Worm (Caenorhabditis elegans) whole organism, late embryonic: Measurements from ENCODE around the gene duo-1.

Experiments
- C08G9.2 ChIP-seq: sonication (generic microtip); optimal IDR thresholded peaks from 2 replicates; lab custom pipeline; 2016; ENCODE audit warnings: mild to moderate bottlenecking, missing genetic modification characterization, moderate library complexity, missing compliant biosample characterization
- K02D7.2 ChIP-seq: sonication (generic microtip); optimal IDR thresholded peaks from 2 replicates; lab custom pipeline; 2017; ENCODE audit warnings: mild to moderate bottlenecking, missing genetic modification characterization, missing compliant biosample characterization
- T23F11.4 ChIP-seq: fragments of 200-800 bp; sonication (Bioruptor generic); optimal IDR thresholded peaks from 2 replicates; lab custom pipeline; 2018; ENCODE audit warnings: mild to moderate bottlenecking, missing genetic modification characterization, missing compliant biosample characterization
- Y22D7AL.16 ChIP-seq: sonication (generic microtip); optimal IDR thresholded peaks from 2 replicates; lab custom pipeline; 2016; ENCODE audit warnings: missing genetic modification characterization, missing compliant biosample characterization
- ahr-1 ChIP-seq: sonication (generic microtip); optimal IDR thresholded peaks from 2 replicates; lab custom pipeline; 2016; ENCODE audit warnings: missing genetic modification characterization, missing compliant biosample characterization
- ceh-14 ChIP-seq: sonication (generic microtip); optimal IDR thresholded peaks from 2 replicates; lab custom pipeline; 2016; ENCODE audit warnings: missing genotype, missing genetic modification characterization, missing compliant biosample characterization
- ceh-18 ChIP-seq: sonication (generic microtip); optimal IDR thresholded peaks from 2 replicates; lab custom pipeline; 2016; ENCODE audit warnings: missing genetic modification characterization, missing compliant biosample characterization
- ceh-19 ChIP-seq: fragments of 200-800 bp; sonication (Bioruptor generic); optimal IDR thresholded peaks from 2 replicates; lab custom pipeline; 2018; ENCODE audit warnings: mild to moderate bottlenecking, missing genetic modification characterization, missing compliant biosample characterization
- ceh-2 ChIP-seq: sonication (generic microtip); optimal IDR thresholded peaks from 2 replicates; lab custom pipeline; 2016; ENCODE audit warnings: missing genotype, missing genetic modification characterization, missing compliant biosample characterization
- ceh-24 ChIP-seq: sonication (generic microtip); optimal IDR thresholded peaks from 2 replicates; lab custom pipeline; 2016; ENCODE audit warnings: mild to moderate bottlenecking, missing genetic modification characterization, missing compliant biosample characterization
- ceh-30 ChIP-seq: fragments of 150-350 bp; optimal IDR thresholded peaks from 2 replicates; lab custom pipeline; 2014; ENCODE audit warnings: missing biosample characterization, missing genetic modification characterization
- ceh-31 ChIP-seq: sonication (generic microtip); optimal IDR thresholded peaks from 2 replicates; lab custom pipeline; 2016; ENCODE audit warnings: missing genetic modification characterization, missing compliant biosample characterization
- ceh-34 ChIP-seq: sonication (generic microtip); optimal IDR thresholded peaks from 2 replicates; lab custom pipeline; 2016; ENCODE audit warnings: mild to moderate bottlenecking, missing genetic modification characterization, missing compliant biosample characterization
- ceh-48 ChIP-seq: sonication (generic microtip); optimal IDR thresholded peaks from 2 replicates; lab custom pipeline; 2016; ENCODE audit warnings: missing genetic modification characterization, inconsistent platforms, missing compliant biosample characterization
- dmd-4 ChIP-seq: sonication (generic microtip); optimal IDR thresholded peaks from 2 replicates; lab custom pipeline; 2016; ENCODE audit warnings: borderline replicate concordance, missing genetic modification characterization, missing compliant biosample characterization
- dve-1 ChIP-seq: sonication (generic microtip); optimal IDR thresholded peaks from 2 replicates; lab custom pipeline; 2017; ENCODE audit warnings: antibody characterized with exemption, mild to moderate bottlenecking, missing genetic modification characterization, missing compliant biosample characterization
- elt-2 ChIP-seq: sonication (generic microtip); optimal IDR thresholded peaks from 2 replicates; lab custom pipeline; 2016; ENCODE audit warnings: missing genetic modification reagents, missing genetic modification characterization, missing compliant biosample characterization
- elt-4 ChIP-seq: sonication (generic microtip); optimal IDR thresholded peaks from 2 replicates; lab custom pipeline; 2016; ENCODE audit warnings: missing genetic modification characterization, missing compliant biosample characterization
- eyg-1 ChIP-seq: sonication (generic microtip); optimal IDR thresholded peaks from 2 replicates; lab custom pipeline; 2016; ENCODE audit warnings: missing genotype, missing genetic modification characterization, missing compliant biosample characterization
- fax-1 ChIP-seq: sonication (generic microtip); optimal IDR thresholded peaks from 2 replicates; lab custom pipeline; 2016; ENCODE audit warnings: missing genotype, missing genetic modification characterization, missing compliant biosample characterization
- fkh-10 ChIP-seq: fragments of 150-350 bp; optimal IDR thresholded peaks from 2 replicates; lab custom pipeline; 2014; ENCODE audit warnings: missing biosample characterization, missing genetic modification reagents, missing genetic modification characterization
- fkh-6 ChIP-seq: sonication (generic microtip); optimal IDR thresholded peaks from 2 replicates; lab custom pipeline; 2016; ENCODE audit warnings: missing genetic modification characterization, missing compliant biosample characterization
- gmeb-2 ChIP-seq: sonication (generic microtip); optimal IDR thresholded peaks from 2 replicates; lab custom pipeline; 2016; ENCODE audit warnings: missing genetic modification characterization, inconsistent platforms, missing compliant biosample characterization
- hlh-13 ChIP-seq: fragments of 200-800 bp; sonication (Bioruptor generic); optimal IDR thresholded peaks from 2 replicates; lab custom pipeline; 2018; ENCODE audit warnings: mild to moderate bottlenecking, missing genetic modification characterization, missing compliant biosample characterization
- hlh-6 ChIP-seq: sonication (generic microtip); optimal IDR thresholded peaks from 2 replicates; lab custom pipeline; 2016; ENCODE audit warnings: missing genotype, missing genetic modification characterization, missing compliant biosample characterization
- hlh-8 ChIP-seq: sonication (generic microtip); optimal IDR thresholded peaks from 2 replicates; lab custom pipeline; 2016; ENCODE audit warnings: missing genotype, missing genetic modification characterization, missing compliant biosample characterization
- madf-2 ChIP-seq: sonication (generic microtip); optimal IDR thresholded peaks from 2 replicates; lab custom pipeline; 2017; ENCODE audit warnings: missing genetic modification characterization, missing compliant biosample characterization
- pha-2 ChIP-seq: sonication (generic microtip); optimal IDR thresholded peaks from 2 replicates; lab custom pipeline; 2017; ENCODE audit warnings: mild to moderate bottlenecking, missing genetic modification characterization, missing compliant biosample characterization
- pros-1 ChIP-seq: fragments of 150-350 bp; optimal IDR thresholded peaks from 2 replicates; lab custom pipeline; 2014; ENCODE audit warnings: missing biosample characterization, missing genetic modification reagents, missing genetic modification characterization
- rnt-1 ChIP-seq: sonication (generic microtip); optimal IDR thresholded peaks from 2 replicates; lab custom pipeline; 2016; ENCODE audit warnings: missing genetic modification characterization, missing compliant biosample characterization
- sox-2 ChIP-seq: fragments of 200-800 bp; sonication (Bioruptor generic); IDR thresholded peaks from 2 replicates; pipeline ENCODE4 v1.3.6; 2022; ENCODE audit warnings: missing genetic modification reagents, missing genetic modification characterization, missing compliant biosample characterization
- tbx-2 ChIP-seq: sonication (generic microtip); optimal IDR thresholded peaks from 2 replicates; lab custom pipeline; 2016; ENCODE audit warnings: missing genetic modification characterization, missing compliant biosample characterization
- ttx-3 ChIP-seq: sonication (generic microtip); optimal IDR thresholded peaks from 2 replicates; lab custom pipeline; 2016; ENCODE audit warnings: missing genetic modification reagents, missing genetic modification characterization, missing compliant biosample characterization
- unc-42 ChIP-seq: sonication (generic microtip); optimal IDR thresholded peaks from 2 replicates; lab custom pipeline; 2016; ENCODE audit warnings: missing genotype, missing genetic modification characterization, missing compliant biosample characterization
- unc-86 ChIP-seq: sonication (generic microtip); optimal IDR thresholded peaks from 2 replicates; lab custom pipeline; 2016; ENCODE audit warnings: missing genetic modification characterization, missing compliant biosample characterization
- zip-5 ChIP-seq: sonication (generic microtip); optimal IDR thresholded peaks from 2 replicates; lab custom pipeline; 2016; ENCODE audit warnings: missing genetic modification characterization, missing compliant biosample characterization

The duo-1 gene

DNA sequence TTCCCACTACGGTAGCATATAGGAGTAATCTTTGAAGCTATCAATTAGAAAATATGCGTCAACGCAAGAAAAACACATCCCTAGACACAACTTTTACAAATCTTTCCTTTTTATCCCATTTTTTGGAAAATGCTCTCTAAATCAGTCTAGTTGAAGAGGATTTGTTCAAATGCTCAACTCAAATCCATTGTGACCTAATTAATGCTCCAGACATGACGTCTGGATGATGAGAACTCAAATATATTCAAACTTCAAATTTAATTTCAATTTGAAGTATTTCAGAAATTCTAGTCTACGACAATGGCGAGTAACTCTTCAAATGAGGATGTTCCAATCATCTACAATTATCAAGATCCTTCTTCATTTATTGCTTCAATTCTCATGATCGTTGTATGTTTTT lies 2.1 kb upstream of the duo-1 start, which contains the start of gene srx-85:
Gene srx-85, plus strand, starts transcription at position 301 of the 400 bp plus-strand sequence.
- no peak for TF ChIP-seq gmeb-2 (tag; lab: Kevin White, UChicago)
- TF ChIP-seq pha-2, result no peak
- TF ChIP-seq T23F11.4 (GFP tag; lab: Kevin White, UChicago), result no peak
- no peak for TF ChIP-seq ceh-30 (tag; lab: Kevin White, UChicago)
- no peak for TF ChIP-seq ceh-34
- no peak for TF ChIP-seq hlh-8 (tag; lab: Kevin White, UChicago)
- no peak for TF ChIP-seq eyg-1 (tag; lab: Kevin White, UChicago)
- TF ChIP-seq fkh-10, result no peak
- TF ChIP-seq unc-86 (tag; lab: Kevin White, UChicago), result no peak
- TF ChIP-seq, all 69 proteins: peak for 0

DNA sequence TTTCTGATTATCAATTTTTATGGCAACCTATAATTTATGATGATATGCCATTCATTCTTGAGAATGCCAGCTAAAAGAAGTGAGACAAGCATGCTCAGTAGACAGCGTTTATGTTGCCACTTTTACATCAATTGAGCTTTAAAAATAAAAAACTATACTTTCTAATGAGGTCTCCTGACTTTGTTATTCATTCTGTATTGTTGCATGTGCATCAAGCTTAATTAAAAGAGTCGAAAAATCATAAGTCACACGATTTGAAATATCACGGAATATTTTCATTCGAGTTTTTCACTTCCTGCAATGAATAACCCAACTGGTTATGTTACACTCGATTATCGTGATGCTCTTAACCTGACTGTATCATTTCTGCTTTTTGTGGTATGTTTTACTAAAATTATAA lies 8.2 kb downstream of the duo-1 start, which contains the start of gene srx-86:
Gene srx-86, plus strand, starts transcription at position 301 of the 400 bp plus-strand sequence.
- no peak for TF ChIP-seq unc-86 (tag; lab: Kevin White, UChicago)
- no peak for TF ChIP-seq madf-2
- no peak for TF ChIP-seq unc-42 (tag; lab: Kevin White, UChicago)
- TF ChIP-seq hlh-6, result no peak
- TF ChIP-seq tbx-2 (tag; lab: Kevin White, UChicago), result no peak
- no peak for TF ChIP-seq zip-5
- TF ChIP-seq, all 69 proteins: peak for 0

DNA sequence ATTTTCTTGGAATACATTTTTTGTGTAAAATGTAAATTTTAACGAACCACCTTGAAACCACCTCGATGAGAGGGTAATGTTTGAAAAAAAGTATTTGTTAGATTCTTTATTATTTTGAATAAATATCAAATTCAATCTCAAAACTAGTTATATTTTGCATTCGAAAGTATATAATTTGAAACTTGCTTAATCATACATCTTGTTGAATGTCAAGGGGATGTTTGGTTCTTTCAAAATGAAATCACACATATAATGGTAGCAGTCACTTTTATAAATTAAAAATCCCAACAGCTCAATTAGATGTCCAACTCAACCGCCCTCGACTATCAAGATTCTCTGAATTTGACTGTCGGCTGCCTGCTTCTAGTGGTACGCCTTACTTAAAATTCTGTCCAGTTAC lies 10.1 kb downstream of the duo-1 start, which contains the start of gene srx-87:
Gene srx-87, plus strand, starts transcription at position 301 of the 400 bp plus-strand sequence.
- TF ChIP-seq C08G9.2 (no peak), pros-1 (no peak), K02D7.2 (tag; lab: Kevin White, UChicago) (no peak), sox-2 (no peak), ceh-14 (tag; lab: Kevin White, UChicago) (no peak), eyg-1 (tag; lab: Kevin White, UChicago) (no peak), ttx-3 (tag; lab: Kevin White, UChicago) (no peak), ceh-18 (tag; lab: Kevin White, UChicago) (no peak), ceh-19 (GFP tag; lab: Kevin White, UChicago) (no peak), hlh-6 (no peak), ceh-31 (tag; lab: Kevin White, UChicago) (no peak), ahr-1 (no peak)

DNA sequence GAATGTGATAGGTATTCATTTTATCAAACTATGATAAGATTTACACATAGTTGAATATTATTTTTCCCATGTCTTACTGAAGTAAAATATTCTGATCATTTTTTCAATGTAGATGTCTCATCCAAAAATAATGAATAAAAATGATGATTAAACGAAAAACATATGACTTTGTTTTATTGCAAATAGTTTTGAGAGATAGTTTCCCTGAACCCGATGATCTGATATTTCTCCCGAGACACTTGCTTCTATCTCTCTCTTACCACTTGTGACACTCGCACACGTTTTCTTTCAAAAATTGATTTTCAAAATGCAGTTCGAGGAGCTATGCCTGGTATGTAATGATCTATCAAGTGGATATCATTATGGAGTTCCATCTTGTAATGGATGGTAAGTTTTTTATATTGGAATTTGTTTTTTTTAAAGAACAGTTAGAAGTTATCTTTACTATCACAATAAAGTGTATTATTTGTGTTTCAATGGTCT lies 15.8 kb downstream of the duo-1 start, which contains the start of the genes nhr-101 and pms-2:
Gene nhr-101, plus strand, starts transcription at position 308 of the 483 bp plus-strand sequence.
Gene pms-2, minus strand, starts transcription at position 433 of the 483 bp plus-strand sequence.
- TF ChIP-seq ceh-34 (no peak), fkh-6 (no peak), unc-86 (tag; lab: Kevin White, UChicago) (no peak), Y22D7AL.16 (tag; lab: Kevin White, UChicago) (no peak), hlh-8 (tag; lab: Kevin White, UChicago) (no peak)

DNA sequence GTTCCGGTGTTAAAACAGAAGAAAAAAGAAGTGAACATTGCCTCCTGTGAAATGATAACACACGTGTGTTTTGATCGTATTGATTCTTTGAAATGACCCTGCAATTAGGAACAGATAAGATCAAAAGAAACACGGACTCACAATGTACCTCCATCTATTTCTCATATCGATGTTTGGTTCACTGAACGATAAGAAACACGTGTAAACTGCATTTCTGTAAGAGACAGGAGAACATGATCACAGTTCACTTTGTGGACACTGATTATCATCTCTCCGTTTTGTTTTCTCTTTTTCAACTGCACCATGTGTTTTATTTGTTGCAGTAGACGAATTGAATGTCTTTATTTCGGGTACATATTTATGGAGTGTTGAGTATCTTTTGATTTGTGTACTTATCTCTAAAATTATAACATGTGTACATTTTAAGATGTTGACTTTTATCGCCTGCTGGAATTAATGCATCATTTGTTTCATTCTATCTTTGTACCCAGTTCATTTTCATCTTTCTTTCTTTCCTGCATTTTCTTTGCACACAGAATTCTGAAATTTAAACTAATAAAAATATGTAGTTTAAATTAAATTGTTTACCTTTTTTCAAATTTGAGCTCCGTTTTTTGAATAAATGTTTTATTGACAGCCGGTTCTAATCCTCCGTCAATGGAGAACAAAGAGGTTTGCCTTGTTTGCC lies 18.5 kb downstream of the duo-1 start, which contains the start of the genes H12C20.7 and nhr-68:
Gene H12C20.7, minus strand, starts transcription at position 188 of the 688 bp plus-strand sequence.
Gene nhr-68, plus strand, starts transcription at position 638 of the 688 bp plus-strand sequence.
- peak; percentile 64 for TF ChIP-seq dve-1
- peak; percentile 96 for TF ChIP-seq elt-2 (tag; lab: Kevin White, UChicago)
- no peak for TF ChIP-seq ceh-2 (tag; lab: Kevin White, UChicago)
- TF ChIP-seq, all 69 proteins: peak for 2

DNA sequence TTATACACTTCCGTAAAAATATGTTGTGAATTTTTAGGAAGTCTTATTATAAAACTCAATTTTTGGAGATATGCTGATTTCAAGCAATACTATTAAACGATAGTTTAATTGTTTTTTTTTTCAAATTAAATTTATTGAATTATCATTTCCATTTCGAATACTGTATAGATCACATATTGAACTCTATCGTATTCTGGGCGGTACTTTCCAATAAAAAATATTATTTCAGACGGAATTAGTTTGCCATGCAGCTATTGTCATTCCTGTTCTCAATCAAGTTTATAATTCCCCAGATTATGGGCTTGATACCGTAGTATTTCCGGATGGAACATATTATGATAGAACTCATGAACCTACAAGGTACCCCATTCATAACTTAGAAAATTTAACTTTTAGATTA lies 20.1 kb downstream of the duo-1 start:
- TF ChIP-seq fax-1 (tag; lab: Kevin White, UChicago) (no peak), hlh-13 (GFP tag; lab: Kevin White, UChicago) (no peak), rnt-1 (tag; lab: Kevin White, UChicago) (no peak), dmd-4 (tag; lab: Kevin White, UChicago) (no peak), ceh-24 (tag; lab: Kevin White, UChicago) (no peak), elt-2 (tag; lab: Kevin White, UChicago) (no peak), ceh-30 (tag; lab: Kevin White, UChicago) (no peak), ceh-48 (tag; lab: Kevin White, UChicago) (no peak), pha-2 (no peak), elt-4 (no peak)
